Worm (Caenorhabditis elegans): ENCODE data around the gene H25K10.1.

ce11 chrIV:16178433-16178832 lies 23.7 kb upstream of the H25K10.1 start:
- TF ChIP-seq nhr-11 (tag; optimal IDR thresholded peaks at IDR 0.05) (no peak), dpl-1 (GFP tag; optimal IDR thresholded peaks at IDR 0.05) (no peak), lin-13 (GFP tag; optimal IDR thresholded peaks at IDR 0.05) (no peak), unc-130 (tag; optimal IDR thresholded peaks at IDR 0.05) (no peak), pag-3 (tag; optimal IDR thresholded peaks at IDR 0.05; ENCODE audit: borderline replicate concordance, insufficient read depth) (no peak), egl-27 (tag; optimal IDR thresholded peaks at IDR 0.05) (no peak), lin-15B (tag; optimal IDR thresholded peaks at IDR 0.05) (no peak)

Measured in whole organism, L1 larva.